Worm (Caenorhabditis elegans) whole organism, early embryonic: Measurements from ENCODE around the gene H37A05.2.

Experiments used
- B0310.2 ChIP-seq: sonication (generic microtip); optimal IDR thresholded peaks from 2 replicates; lab custom pipeline; 2016; ENCODE audit warnings: mild to moderate bottlenecking, missing genetic modification characterization, missing compliant biosample characterization
- F13C5.2 ChIP-seq: sonication (generic microtip); optimal IDR thresholded peaks from 2 replicates; lab custom pipeline; 2017; ENCODE audit warnings: mild to moderate bottlenecking, missing genetic modification characterization, inconsistent platforms, missing compliant biosample characterization
- aly-1 ChIP-seq: sonication (generic microtip); optimal IDR thresholded peaks from 2 replicates; lab custom pipeline; 2016; ENCODE audit warnings: missing genetic modification characterization, missing compliant biosample characterization
- ama-1 ChIP-seq: fragments of 150-350 bp; optimal IDR thresholded peaks from 2 replicates; lab custom pipeline; 2014
- ceh-13 ChIP-seq: fragments of 200-800 bp; sonication (Bioruptor generic); optimal IDR thresholded peaks from 2 replicates; lab custom pipeline; 2018; ENCODE audit warnings: mild to moderate bottlenecking, missing genetic modification characterization, missing compliant biosample characterization
- ceh-36 ChIP-seq: sonication (generic microtip); optimal IDR thresholded peaks from 2 replicates; lab custom pipeline; 2016; ENCODE audit warnings: missing genetic modification characterization, inconsistent platforms, missing compliant biosample characterization
- ets-7 ChIP-seq: sonication (generic microtip); optimal IDR thresholded peaks from 2 replicates; lab custom pipeline; 2016; ENCODE audit warnings: missing genotype, missing genetic modification characterization, missing compliant biosample characterization
- flt-1 ChIP-seq: fragments of 200-800 bp; sonication (Bioruptor generic); IDR thresholded peaks from 2 replicates; pipeline ENCODE4 v1.3.6; 2022; ENCODE audit warnings: missing genetic modification characterization, missing compliant biosample characterization
- hmbx-1 ChIP-seq: sonication (generic microtip); optimal IDR thresholded peaks from 2 replicates; lab custom pipeline; 2016; ENCODE audit warnings: mild to moderate bottlenecking, missing genetic modification characterization, missing compliant biosample characterization
- hmg-4 ChIP-seq: fragments of 200-800 bp; sonication (Bioruptor generic); optimal IDR thresholded peaks from 2 replicates; lab custom pipeline; 2018; ENCODE audit warnings: mild to moderate bottlenecking, missing genetic modification characterization, missing compliant biosample characterization
- hnd-1 ChIP-seq: sonication (generic microtip); optimal IDR thresholded peaks from 2 replicates; lab custom pipeline; 2016; ENCODE audit warnings: missing genetic modification characterization, missing compliant biosample characterization
- pes-1 ChIP-seq: fragments of 200-800 bp; sonication (Bioruptor generic); IDR thresholded peaks from 2 replicates; pipeline ENCODE4 v1.3.6; 2022; ENCODE audit warnings: missing genetic modification reagents, missing genetic modification characterization, missing compliant biosample characterization
- scrt-1 ChIP-seq: fragments of 200-800 bp; sonication (Bioruptor generic); IDR thresholded peaks from 2 replicates; pipeline ENCODE4 v1.3.6; 2022; ENCODE audit warnings: missing genetic modification characterization, missing compliant biosample characterization
- sea-1 ChIP-seq: fragments of 200-800 bp; sonication (Bioruptor generic); conservative IDR thresholded peaks from 2 replicates; pipeline ENCODE4 v1.3.6; 2022; ENCODE audit warnings: missing genetic modification characterization, missing compliant biosample characterization
- tbx-11 ChIP-seq: fragments of 200-800 bp; sonication (Bioruptor generic); IDR thresholded peaks from 2 replicates; pipeline ENCODE4 v1.3.6; 2022; ENCODE audit warnings: missing genetic modification characterization, missing compliant biosample characterization
- tbx-37 ChIP-seq: fragments of 200-800 bp; sonication (Bioruptor generic); conservative IDR thresholded peaks from 2 replicates; pipeline ENCODE4 v1.3.6; 2022; ENCODE audit warnings: missing genetic modification reagents, missing genetic modification characterization, missing compliant biosample characterization
- tra-4 ChIP-seq: sonication (generic microtip); optimal IDR thresholded peaks from 2 replicates; lab custom pipeline; 2017; ENCODE audit warnings: missing genetic modification characterization, missing compliant biosample characterization

H37A05.2 gene

ce11 chrV:13657841-13658338 lies 23.8 kb upstream of the H37A05.2 start:
- TF ChIP-seq tra-4 (tag; lab: Kevin White, UChicago) (no peak), tbx-37 (GFP tag; lab: Robert Waterston, UW) (no peak), aly-1 (tag; lab: Kevin White, UChicago) (no peak), tbx-11 (no peak), ama-1 (no peak), flt-1 (GFP tag; lab: Robert Waterston, UW) (no peak), sea-1 (no peak), pes-1 (GFP tag; lab: Robert Waterston, UW) (no peak), ets-7 (tag; lab: Kevin White, UChicago) (no peak), scrt-1 (GFP tag; lab: Robert Waterston, UW) (no peak), hmg-4 (no peak)

ce11 chrV:13657291-13657690 lies 23.2 kb upstream of the H37A05.2 start:
- TF ChIP-seq pes-1 (GFP tag; lab: Robert Waterston, UW) = no peak
- TF ChIP-seq tbx-37 (GFP tag; lab: Robert Waterston, UW) = no peak
- TF ChIP-seq ceh-13 (GFP tag; lab: Kevin White, UChicago) = no peak
- no peak for TF ChIP-seq scrt-1 (GFP tag; lab: Robert Waterston, UW)
- TF ChIP-seq flt-1 (GFP tag; lab: Robert Waterston, UW) = no peak
- TF ChIP-seq aly-1 (tag; lab: Kevin White, UChicago) = no peak
- no peak for TF ChIP-seq ama-1
- TF ChIP-seq sea-1 = no peak

- TF ChIP-seq tbx-11 (no peak), F13C5.2 (tag; lab: Kevin White, UChicago) (no peak), pes-1 (GFP tag; lab: Robert Waterston, UW) (no peak), ceh-13 (GFP tag; lab: Kevin White, UChicago) (no peak), sea-1 (no peak), flt-1 (GFP tag; lab: Robert Waterston, UW) (no peak), ama-1 (no peak)
These were observed 22.6 kb upstream of the H37A05.2 start for ce11 chrV:13656346-13657254.

ce11 chrV:13655202-13655764 lies 21.2 kb upstream of the H37A05.2 start:
- TF ChIP-seq B0310.2 (tag; lab: Kevin White, UChicago) (no peak), flt-1 (GFP tag; lab: Robert Waterston, UW) (no peak), tbx-37 (GFP tag; lab: Robert Waterston, UW) (no peak), pes-1 (GFP tag; lab: Robert Waterston, UW) (no peak)

- TF ChIP-seq hmbx-1 (tag; lab: Kevin White, UChicago) = no peak
- no peak for TF ChIP-seq hnd-1 (tag; lab: Kevin White, UChicago)
- TF ChIP-seq scrt-1 (GFP tag; lab: Robert Waterston, UW) = no peak
- no peak for TF ChIP-seq tra-4 (tag; lab: Kevin White, UChicago)
- no peak for TF ChIP-seq F13C5.2 (tag; lab: Kevin White, UChicago)
- TF ChIP-seq tbx-37 (GFP tag; lab: Robert Waterston, UW) = no peak
- no peak for TF ChIP-seq ama-1
- no peak for TF ChIP-seq ceh-13 (GFP tag; lab: Kevin White, UChicago)
- TF ChIP-seq ets-7 (tag; lab: Kevin White, UChicago) = no peak
These were observed 20.3 kb upstream of the H37A05.2 start for ce11 chrV:13654394-13654792.

- no peak for TF ChIP-seq tra-4 (tag; lab: Kevin White, UChicago)
- TF ChIP-seq ceh-13 (GFP tag; lab: Kevin White, UChicago) = no peak
- TF ChIP-seq hmg-4 = no peak
- TF ChIP-seq ets-7 (tag; lab: Kevin White, UChicago) = no peak
- no peak for TF ChIP-seq ama-1
These were observed 19.8 kb upstream of the H37A05.2 start, which contains the start of gene lpin-1 for ce11 chrV:13653713-13654393. Gene lpin-1 (minus strand): TSS chrV:13654129.

ce11 chrV:13652322-13652721 lies 18.3 kb upstream of the H37A05.2 start:
- TF ChIP-seq B0310.2 (tag; lab: Kevin White, UChicago) (no peak), ceh-13 (GFP tag; lab: Kevin White, UChicago) (no peak), aly-1 (tag; lab: Kevin White, UChicago) (no peak), hmbx-1 (tag; lab: Kevin White, UChicago) (no peak), ets-7 (tag; lab: Kevin White, UChicago) (no peak), ceh-36 (no peak), hnd-1 (tag; lab: Kevin White, UChicago) (no peak), tbx-37 (GFP tag; lab: Robert Waterston, UW) (no peak), sea-1 (no peak), tra-4 (tag; lab: Kevin White, UChicago) (no peak), F13C5.2 (tag; lab: Kevin White, UChicago) (no peak), scrt-1 (GFP tag; lab: Robert Waterston, UW) (no peak), flt-1 (GFP tag; lab: Robert Waterston, UW) (no peak), tbx-11 (no peak), ama-1 (no peak), hmg-4 (no peak), pes-1 (GFP tag; lab: Robert Waterston, UW) (no peak)
